Worm (Caenorhabditis elegans): ENCODE results near the gene moa-2.

Gene moa-2

DNA sequence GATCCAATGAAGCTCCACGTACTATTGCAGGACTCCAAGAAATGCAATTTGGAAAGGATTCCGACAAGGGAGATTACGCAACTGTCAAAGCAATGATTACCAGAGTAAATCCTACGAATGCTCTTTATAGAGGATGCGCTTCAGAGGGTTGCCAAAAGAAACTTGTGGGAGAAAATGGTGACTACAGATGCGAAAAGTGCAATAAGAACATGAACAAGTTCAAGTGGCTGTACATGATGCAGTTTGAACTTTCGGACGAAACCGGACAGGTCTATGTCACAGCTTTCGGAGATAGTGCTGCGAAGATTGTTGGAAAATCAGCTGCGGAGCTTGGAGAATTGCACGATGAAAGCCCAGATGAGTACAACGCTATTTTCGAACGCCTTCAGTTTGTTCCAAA lies 32.5 kb downstream of the moa-2 start:
- no peak for TF ChIP-seq lin-13 (GFP tag; optimal IDR thresholded peaks at IDR 0.05)

DNA sequence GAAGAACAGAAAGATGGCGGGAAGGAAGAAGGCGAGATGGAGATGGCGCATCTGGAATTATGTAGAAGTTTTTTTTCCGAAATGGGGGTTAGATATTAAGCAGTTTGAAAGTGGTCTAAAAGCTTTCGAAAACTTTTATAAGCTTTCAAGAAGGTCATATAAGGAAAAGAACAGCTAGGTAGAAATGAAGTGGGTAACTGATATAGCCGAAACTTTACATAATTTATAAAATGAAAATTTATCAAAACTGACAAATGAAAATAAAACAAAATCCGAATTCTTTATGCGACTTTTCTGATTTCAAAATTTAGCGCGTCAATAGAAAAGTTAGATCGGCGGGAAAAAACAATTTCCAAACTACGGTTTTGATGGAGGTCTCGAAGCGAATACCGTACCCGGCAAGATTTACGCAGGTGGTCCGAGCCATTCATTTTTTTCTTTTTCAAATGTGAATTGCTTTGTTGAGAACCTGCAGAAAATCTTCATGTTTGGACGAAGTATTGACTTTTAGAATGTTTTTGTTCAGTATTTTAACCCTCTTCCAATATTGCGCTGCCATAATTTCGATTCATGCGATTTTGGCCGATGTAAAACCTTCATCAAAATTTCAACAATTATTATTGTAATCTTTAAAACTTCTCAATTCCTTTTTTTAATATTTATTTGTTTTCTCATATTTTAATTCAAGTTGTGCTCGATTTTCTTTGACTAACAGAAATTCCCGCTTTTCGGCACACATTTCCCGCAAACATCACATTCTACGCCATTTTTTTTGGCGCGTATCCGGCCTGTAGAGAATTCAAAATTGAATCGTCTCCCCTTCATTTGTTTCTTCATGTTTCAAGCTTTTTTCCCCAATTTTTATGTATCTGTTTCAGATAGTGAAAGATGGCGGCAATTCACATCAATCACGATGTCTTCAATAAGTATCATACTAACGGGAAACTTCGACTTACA lies 34.9 kb downstream of the moa-2 start, which contains the start of the genes F18A1.7 and rpa-1:
Gene F18A1.7, minus strand, starts transcription at position 51 of the 957 bp plus-strand sequence.
Gene rpa-1, plus strand, starts transcription at position 879 of the 957 bp plus-strand sequence.
- peak; percentile 36 for TF ChIP-seq nhr-129 (tag; optimal IDR thresholded peaks at IDR 0.05)
- peak; percentile 55 for TF ChIP-seq C34F6.9 (tag; optimal IDR thresholded peaks at IDR 0.05)
- no peak for TF ChIP-seq nhr-12 (tag; optimal IDR thresholded peaks at IDR 0.05)
- TF ChIP-seq lsy-2 (tag; optimal IDR thresholded peaks at IDR 0.05) = peak in 1 of 2 experiments; percentile 37
- no peak for TF ChIP-seq unc-39 (tag; optimal IDR thresholded peaks at IDR 0.05)
- no peak for TF ChIP-seq skn-1 (tag; optimal IDR thresholded peaks at IDR 0.05)
- peak; percentile 24 for TF ChIP-seq unc-55 (GFP tag; optimal IDR thresholded peaks at IDR 0.05)
- peak; percentile 9 for TF ChIP-seq fos-1 (tag; optimal IDR thresholded peaks at IDR 0.05)

DNA sequence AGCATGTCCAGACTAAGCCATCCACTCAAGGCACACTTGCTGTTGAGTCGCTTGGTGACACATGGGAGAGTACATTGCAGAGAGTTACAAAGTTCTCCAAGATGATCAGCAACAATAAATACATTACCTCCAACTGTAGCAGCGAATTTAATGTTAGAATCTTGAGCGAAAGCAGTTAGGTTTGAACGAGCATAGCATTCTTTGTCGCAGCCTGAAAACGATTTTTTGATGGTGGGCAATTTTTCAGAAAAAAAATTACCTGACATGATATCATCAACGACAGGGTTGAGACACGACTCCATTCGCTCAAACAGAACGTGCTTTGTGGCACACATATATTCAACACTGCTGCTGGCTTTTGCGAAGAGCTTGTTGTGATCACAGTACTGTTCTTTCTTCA lies 35.8 kb downstream of the moa-2 start:
- TF ChIP-seq ceh-82 (tag; optimal IDR thresholded peaks at IDR 0.05) (no peak), unc-62 (GFP tag; optimal IDR thresholded peaks at IDR 0.05) (no peak), nhr-21 (tag; optimal IDR thresholded peaks at IDR 0.05) (no peak), mab-5 (tag; optimal IDR thresholded peaks at IDR 0.05) (no peak), ama-1 (optimal IDR thresholded peaks at IDR 0.05) (no peak), ztf-11 (tag; optimal IDR thresholded peaks at IDR 0.05) (no peak), lin-39 (tag; optimal IDR thresholded peaks at IDR 0.05) (no peak), fos-1 (tag; optimal IDR thresholded peaks at IDR 0.05) (no peak), C34F6.9 (tag; optimal IDR thresholded peaks at IDR 0.05) (no peak), nhr-6 (tag; optimal IDR thresholded peaks at IDR 0.05) (no peak), elt-3 (tag; optimal IDR thresholded peaks at IDR 0.05) (no peak), nhr-23 (tag; optimal IDR thresholded peaks at IDR 0.05) (no peak), R02D3.7 (tag; optimal IDR thresholded peaks at IDR 0.05) (no peak), mdl-1 (tag; optimal IDR thresholded peaks at IDR 0.05) (no peak), nhr-129 (tag; optimal IDR thresholded peaks at IDR 0.05) (no peak), ZK546.5 (tag; optimal IDR thresholded peaks at IDR 0.05) (no peak), zag-1 (tag; optimal IDR thresholded peaks at IDR 0.05) (no peak), ceh-16 (tag; optimal IDR thresholded peaks at IDR 0.05) (no peak), sma-9 (GFP tag; optimal IDR thresholded peaks at IDR 0.05) (no peak), sma-9 (tag; optimal IDR thresholded peaks at IDR 0.05) (no peak), nhr-11 (tag; optimal IDR thresholded peaks at IDR 0.05) (no peak)

DNA sequence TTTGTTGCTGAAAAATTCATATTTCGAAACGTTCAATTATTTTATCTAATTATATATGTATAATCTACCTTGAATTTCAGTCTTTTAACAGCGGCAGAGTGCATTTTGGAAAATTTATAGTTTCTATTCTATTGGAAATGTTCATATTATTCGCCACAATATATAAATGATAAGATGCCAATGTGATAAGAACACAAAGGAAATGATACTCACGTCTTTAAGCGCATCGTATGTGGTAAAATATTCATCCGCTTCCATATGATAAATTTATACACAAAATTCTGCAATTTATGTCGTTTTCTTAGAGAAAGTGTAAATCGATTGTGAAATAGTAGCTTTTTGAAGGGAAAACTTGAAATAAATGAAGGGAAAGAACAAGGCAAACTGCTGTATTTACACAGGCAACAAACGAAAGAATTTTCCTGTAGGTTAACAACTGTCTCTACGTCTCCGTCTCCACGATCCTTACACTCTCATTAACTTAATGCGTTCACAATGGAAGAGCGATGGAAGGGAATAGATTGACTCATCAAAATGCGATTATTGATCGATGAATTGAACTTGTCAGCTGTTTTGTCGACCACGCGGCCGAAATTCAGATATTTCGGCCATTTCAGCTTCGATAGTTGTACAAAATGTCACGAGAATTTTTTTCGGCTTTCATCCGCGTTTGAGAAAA lies 36.7 kb downstream of the moa-2 start, which contains the start of gene alfa-1:
Gene alfa-1, minus strand, starts transcription at position 515 of the 679 bp plus-strand sequence.
- TF ChIP-seq ZK546.5 (tag; optimal IDR thresholded peaks at IDR 0.05) (no peak), F13H6.1 (tag; optimal IDR thresholded peaks at IDR 0.05) (peak; percentile 32), sma-9 (GFP tag; optimal IDR thresholded peaks at IDR 0.05) (peak; percentile 10), sma-9 (tag; optimal IDR thresholded peaks at IDR 0.05) (no peak), C34F6.9 (tag; optimal IDR thresholded peaks at IDR 0.05) (peak; percentile 49), nhr-129 (tag; optimal IDR thresholded peaks at IDR 0.05) (peak; percentile 26), mab-5 (tag; optimal IDR thresholded peaks at IDR 0.05) (no peak), nhr-10 (tag; optimal IDR thresholded peaks at IDR 0.05) (no peak), fos-1 (tag; optimal IDR thresholded peaks at IDR 0.05) (peak; percentile 57), snpc-4 (tag; optimal IDR thresholded peaks at IDR 0.05) (no peak)

DNA sequence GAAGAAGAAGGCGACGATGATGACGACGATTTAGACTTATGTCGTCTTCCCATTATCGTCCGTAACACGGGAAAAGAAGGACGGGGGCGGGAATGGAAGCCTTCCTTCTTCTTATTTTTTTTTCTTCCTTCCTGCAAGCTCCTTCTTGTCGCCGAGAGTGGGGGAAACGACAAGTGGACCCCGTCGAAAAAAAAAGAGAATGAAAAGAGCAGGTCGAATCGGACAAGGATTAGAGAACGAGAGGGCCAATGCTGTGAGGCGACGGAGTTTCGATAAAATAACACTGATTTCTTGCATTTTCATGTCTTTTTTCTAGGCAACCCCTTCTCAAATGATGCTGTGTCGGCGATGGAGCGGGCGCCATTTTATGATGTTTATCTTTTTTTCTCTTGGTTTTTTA lies 47.7 kb downstream of the moa-2 start, which contains the start of gene pde-4:
Gene pde-4, minus strand, starts transcription at position 76 of the 400 bp plus-strand sequence.
- TF ChIP-seq ceh-16 (tag; optimal IDR thresholded peaks at IDR 0.05) (no peak), C34F6.9 (tag; optimal IDR thresholded peaks at IDR 0.05) (no peak), mbf-1 (tag; optimal IDR thresholded peaks at IDR 0.05) (no peak), sma-9 (GFP tag; optimal IDR thresholded peaks at IDR 0.05) (no peak), sma-9 (tag; optimal IDR thresholded peaks at IDR 0.05) (no peak), ZK546.5 (tag; optimal IDR thresholded peaks at IDR 0.05) (no peak), lin-11 (tag; optimal IDR thresholded peaks at IDR 0.05) (no peak), lin-13 (GFP tag; optimal IDR thresholded peaks at IDR 0.05) (no peak), skn-1 (tag; optimal IDR thresholded peaks at IDR 0.05) (no peak), ceh-82 (tag; optimal IDR thresholded peaks at IDR 0.05) (no peak), nhr-12 (tag; optimal IDR thresholded peaks at IDR 0.05) (no peak), nhr-129 (tag; optimal IDR thresholded peaks at IDR 0.05) (no peak), nhr-11 (tag; optimal IDR thresholded peaks at IDR 0.05) (no peak), mdl-1 (tag; optimal IDR thresholded peaks at IDR 0.05) (no peak), lsy-2 (tag; optimal IDR thresholded peaks at IDR 0.05) (no peak)

Data from whole organism, L2 larva.